Fruit fly (Drosophila melanogaster) whole organism, wandering third instar larva: ENCODE measurements around the gene I-t.

Source experiments
- Abd-B ChIP-seq: fragments of >200 bp; optimal IDR thresholded peaks from 2 replicates; lab custom pipeline; 2017; ENCODE audit warnings: missing biosample characterization, missing genetic modification characterization
- CG32264 ChIP-seq: fragments of 200-800 bp; sonication (Bioruptor generic); optimal IDR thresholded peaks from 2 replicates; lab custom pipeline; 2016; ENCODE audit warnings: missing biosample characterization, missing genetic modification characterization
- CG9705 ChIP-seq: fragments of 200-800 bp; sonication (Bioruptor generic); optimal IDR thresholded peaks from 2 replicates; lab custom pipeline; 2018; ENCODE audit warnings: missing biosample characterization, mild to moderate bottlenecking, missing genetic modification characterization
- CrebA ChIP-seq: fragments of 200-800 bp; sonication (Bioruptor generic); optimal IDR thresholded peaks from 2 replicates; lab custom pipeline; 2016; ENCODE audit warnings: missing biosample characterization, mild to moderate bottlenecking, missing genetic modification characterization, borderline replicate concordance
- HLH106 ChIP-seq: fragments of 200-800 bp; optimal IDR thresholded peaks from 3 replicates; lab custom pipeline; 2019; ENCODE audit warnings: missing biosample characterization, mild to moderate bottlenecking, missing genetic modification characterization, moderate library complexity
- Jra ChIP-seq: sonication (Bioruptor generic); optimal IDR thresholded peaks from 2 replicates; lab custom pipeline; 2016; ENCODE audit warnings: missing biosample characterization, missing genetic modification characterization
- Myc ChIP-seq: fragments of >200 bp; optimal IDR thresholded peaks from 2 replicates; lab custom pipeline; 2017
- dsf ChIP-seq: sonication (Bioruptor generic); optimal IDR thresholded peaks from 2 replicates; lab custom pipeline; 2016; ENCODE audit warnings: missing biosample characterization, missing genetic modification characterization, borderline replicate concordance
- ey ChIP-seq: fragments of 200-800 bp; sonication (Bioruptor generic); optimal IDR thresholded peaks from 2 replicates; lab custom pipeline; 2016; ENCODE audit warnings: missing biosample characterization, missing genetic modification characterization
- pan ChIP-seq: fragments of >200 bp; optimal IDR thresholded peaks from 2 replicates; lab custom pipeline; 2017
- psq ChIP-seq: fragments of 200-800 bp; sonication (Bioruptor generic); optimal IDR thresholded peaks from 3 replicates; lab custom pipeline; 2017; ENCODE audit warnings: missing biosample characterization, mild to moderate bottlenecking, missing genetic modification characterization, moderate library complexity
- tai ChIP-seq: sonication (Bioruptor generic); optimal IDR thresholded peaks from 2 replicates; lab custom pipeline; 2016; ENCODE audit warnings: missing biosample characterization, missing genetic modification characterization
- usp ChIP-seq: fragments of >200 bp; optimal IDR thresholded peaks from 2 replicates; lab custom pipeline; 2017; ENCODE audit warnings: missing biosample characterization, missing genetic modification characterization
- woc ChIP-seq: sonication (Bioruptor generic); optimal IDR thresholded peaks from 2 replicates; lab custom pipeline; 2016; ENCODE audit warnings: missing biosample characterization, mild to moderate bottlenecking, missing genetic modification characterization

DNA sequence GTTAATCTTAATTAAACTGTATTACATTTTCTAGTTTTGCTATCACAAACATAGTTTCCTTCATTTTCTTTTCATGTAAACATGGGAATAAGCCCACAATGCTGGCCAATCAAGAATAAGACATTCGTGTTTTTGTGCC lies 46.3 kb downstream of the I-t start, which contains the start of gene CG43062:
- TF ChIP-seq CG32264 (GFP tag; lab: Kevin White, UChicago) (no peak), woc (GFP tag; lab: Kevin White, UChicago) (no peak), psq (GFP tag; lab: Kevin White, UChicago) (no peak), usp (GFP tag; lab: Kevin White, UChicago) (no peak), ey (GFP tag; lab: Kevin White, UChicago) (no peak), Myc (lab: Kevin White, UChicago) (no peak), HLH106 (no peak), Jra (GFP tag; lab: Kevin White, UChicago) (no peak), tai (GFP tag; lab: Kevin White, UChicago) (no peak), dsf (GFP tag; lab: Kevin White, UChicago) (no peak), CrebA (GFP tag; lab: Kevin White, UChicago) (no peak), pan (no peak), Abd-B (no peak), CG9705 (no peak)
